Worm (Caenorhabditis elegans) whole organism, midembryonic: ENCODE data around the gene garr-1.

Experiments used
- flt-1 ChIP-seq: fragments of 200-800 bp; sonication (Bioruptor generic); IDR thresholded peaks from 2 replicates; pipeline ENCODE4 v1.3.6; 2022; ENCODE audit warnings: missing genetic modification characterization, missing compliant biosample characterization
- ref-1 ChIP-seq: fragments of 200-800 bp; sonication (Bioruptor generic); conservative IDR thresholded peaks from 2 replicates; pipeline ENCODE4 v1.3.6; 2022; ENCODE audit warnings: missing genetic modification reagents, missing genetic modification characterization, missing compliant biosample characterization
- tab-1 ChIP-seq: fragments of 200-800 bp; sonication (Bioruptor generic); IDR thresholded peaks from 2 replicates; pipeline ENCODE4 v1.3.6; 2022; ENCODE audit warnings: missing genetic modification characterization, missing compliant biosample characterization
- ztf-23 ChIP-seq: fragments of 200-800 bp; sonication (Bioruptor generic); IDR thresholded peaks from 2 replicates; pipeline ENCODE4 v1.3.6; 2022; ENCODE audit warnings: missing genetic modification reagents, missing genetic modification characterization, missing compliant biosample characterization

DNA sequence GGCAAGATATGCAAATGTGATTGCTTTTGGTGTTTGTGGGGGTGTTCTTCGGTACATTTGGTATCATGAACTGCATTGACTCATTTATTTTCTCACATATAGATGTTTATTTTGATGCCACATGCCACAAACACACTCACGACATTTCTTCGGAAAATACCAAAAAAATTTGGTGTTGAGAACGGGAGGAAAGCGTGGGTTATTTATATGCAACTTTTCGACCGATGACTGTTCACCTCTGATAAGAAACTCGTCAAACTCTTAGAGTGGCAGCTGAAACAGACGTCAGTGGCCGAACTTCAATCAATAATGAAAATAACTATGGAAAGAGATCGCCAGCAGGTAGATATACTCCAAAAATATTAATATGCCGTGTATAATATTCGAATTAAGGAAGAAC lies 47.6 kb upstream of the garr-1 start:
- no peak for TF ChIP-seq flt-1
- no peak for TF ChIP-seq tab-1 (GFP tag; lab: Robert Waterston, UW)
- TF ChIP-seq ztf-23 (GFP tag; lab: Robert Waterston, UW): no peak
- no peak for TF ChIP-seq ref-1 (GFP tag; lab: Robert Waterston, UW)
